Fruit fly (Drosophila melanogaster): ENCODE results near the gene fz4.

DNA sequence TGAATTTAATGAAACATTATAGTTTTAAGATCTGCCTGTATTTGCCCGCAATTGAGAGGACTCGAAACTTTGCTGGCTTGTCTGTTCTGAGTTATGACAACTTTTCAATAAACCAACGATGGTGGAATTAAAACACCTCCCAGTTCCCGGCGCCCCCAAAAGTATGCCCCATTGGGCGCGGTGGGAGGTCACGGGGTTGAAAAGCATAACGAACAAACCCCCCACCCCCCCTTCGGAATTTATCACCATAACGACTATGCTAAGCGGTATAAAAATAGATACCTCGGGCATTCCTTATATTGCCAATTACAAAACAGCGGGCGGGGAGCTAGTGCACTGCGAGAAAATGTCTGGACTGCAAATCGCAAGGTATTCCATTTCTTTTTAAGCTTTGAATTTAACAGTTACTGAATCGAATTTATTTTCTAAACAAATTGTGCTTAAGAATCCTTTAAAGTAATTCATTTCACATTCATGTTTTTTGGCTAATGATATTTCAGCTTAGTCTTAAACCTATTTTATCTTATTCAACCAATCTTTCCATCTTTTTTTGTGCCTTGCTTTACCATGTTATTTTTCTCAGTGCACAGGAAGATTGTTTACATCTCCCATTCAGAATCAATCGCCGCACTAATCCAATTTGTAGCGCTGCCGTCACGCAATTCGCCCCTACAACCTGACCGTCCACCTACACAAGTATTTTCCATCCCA is 8.7 kb downstream of the fz4 start:
- TF ChIP-seq dac (GFP tag; optimal IDR thresholded peaks at IDR 0.05) (peak; percentile 70), Lpt (GFP tag; optimal IDR thresholded peaks at IDR 0.05) (peak; percentile 91), Sox15 (GFP tag; optimal IDR thresholded peaks at IDR 0.05) (peak; percentile 83), CG8119 (GFP tag; IDR thresholded peaks at IDR 0.05) (peak; percentile 93), Ets21C (GFP tag; optimal IDR thresholded peaks at IDR 0.05) (peak; percentile 79), CG31627 (GFP tag; optimal IDR thresholded peaks at IDR 0.05) (peak; percentile 88), Gug (GFP tag; IDR thresholded peaks at IDR 0.05) (peak; percentile 81; the same call in 1 of the 2 replicates), Blimp-1 (GFP tag; optimal IDR thresholded peaks at IDR 0.05) (peak; percentile 47), lz (GFP tag; optimal IDR thresholded peaks at IDR 0.05) (peak; percentile 81), cyc (GFP tag; optimal IDR thresholded peaks at IDR 0.05) (peak; percentile 60), OdsH (GFP tag; optimal IDR thresholded peaks at IDR 0.05) (peak; percentile 92), CG1621 (tag; optimal IDR thresholded peaks at IDR 0.05) (peak; percentile 82)

All from whole organism, prepupa.